Worm (Caenorhabditis elegans) whole organism, L3 larva: ENCODE results near the gene T09F3.5.

Experiments used
- ama-1 ChIP-seq: fragments of 150-350 bp; optimal IDR thresholded peaks from 2 replicates; lab custom pipeline; 2018
- egl-27 ChIP-seq: sonication (generic microtip); optimal IDR thresholded peaks from 4 replicates; lab custom pipeline; 2017; ENCODE audit warnings: missing biosample characterization, missing genetic modification reagents, missing genetic modification characterization
- egl-5 ChIP-seq: fragments of 150-350 bp; optimal IDR thresholded peaks from 2 replicates; lab custom pipeline; 2017; ENCODE audit warnings: missing biosample characterization, missing genetic modification reagents, missing genetic modification characterization, inconsistent platforms
- fkh-2 ChIP-seq: fragments of 150-350 bp; optimal IDR thresholded peaks from 2 replicates; lab custom pipeline; 2014; ENCODE audit warnings: missing biosample characterization, missing genetic modification reagents, missing genetic modification characterization
- jun-1 ChIP-seq: fragments of 150-350 bp; optimal IDR thresholded peaks from 2 replicates; lab custom pipeline; 2014; ENCODE audit warnings: missing biosample characterization, missing genetic modification reagents, missing genetic modification characterization
- nhr-12 ChIP-seq: fragments of 150-350 bp; optimal IDR thresholded peaks from 2 replicates; lab custom pipeline; 2014; ENCODE audit warnings: missing biosample characterization, missing genetic modification characterization
- nhr-25 ChIP-seq: sonication (generic microtip); optimal IDR thresholded peaks from 2 replicates; lab custom pipeline; 2017; ENCODE audit warnings: missing biosample characterization, missing genetic modification characterization
- nhr-28 ChIP-seq: fragments of 150-350 bp; optimal IDR thresholded peaks from 2 replicates; lab custom pipeline; 2014; ENCODE audit warnings: missing biosample characterization, missing genetic modification characterization
- nhr-67 ChIP-seq: fragments of 150-350 bp; optimal IDR thresholded peaks from 2 replicates; lab custom pipeline; 2014; ENCODE audit warnings: missing biosample characterization, missing genetic modification characterization
- pha-4 ChIP-seq: fragments of 150-350 bp; optimal IDR thresholded peaks from 2 replicates; lab custom pipeline; 2014; ENCODE audit warnings: missing biosample characterization, missing genetic modification reagents, missing genetic modification characterization
- pqm-1 ChIP-seq: fragments of 150-350 bp; optimal IDR thresholded peaks from 2 replicates; lab custom pipeline; 2017; ENCODE audit warnings: missing biosample characterization, missing genetic modification characterization, inconsistent platforms
- ztf-11 ChIP-seq: fragments of 150-350 bp; optimal IDR thresholded peaks from 2 replicates; lab custom pipeline; 2014; ENCODE audit warnings: missing biosample characterization, missing genetic modification characterization
- ztf-4 ChIP-seq: fragments of 150-350 bp; optimal IDR thresholded peaks from 2 replicates; lab custom pipeline; 2014; ENCODE audit warnings: missing biosample characterization, missing genetic modification characterization

DNA sequence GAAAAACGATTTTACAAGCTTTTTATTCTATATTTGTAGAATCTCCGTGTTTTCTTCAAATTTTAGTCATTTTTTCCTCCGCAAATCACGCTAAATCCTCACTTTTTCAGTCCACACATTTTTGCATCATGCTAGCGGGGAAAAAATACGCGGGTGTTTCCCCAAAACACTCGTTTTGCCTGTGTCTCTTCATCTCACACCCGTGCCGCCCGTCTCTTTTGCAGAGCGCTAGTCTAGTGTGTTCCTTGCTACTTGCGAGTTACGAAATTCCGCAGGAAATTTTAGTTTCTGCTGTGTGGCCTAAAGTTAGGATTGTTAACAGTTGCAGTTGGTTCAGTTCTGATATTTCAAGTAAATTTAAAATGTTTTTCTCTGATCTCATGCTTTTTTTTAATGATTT is 49.1 kb downstream of the T09F3.5 start:
- TF ChIP-seq fkh-2 (no peak), ama-1 (peak; percentile 1), jun-1 (tag; lab: Kevin White, UChicago) (no peak), nhr-28 (tag; lab: Kevin White, UChicago) (no peak), pqm-1 (tag; lab: Kevin White, UChicago) (no peak), ztf-4 (tag; lab: Kevin White, UChicago) (no peak), nhr-12 (tag; lab: Kevin White, UChicago) (no peak), pha-4 (tag; lab: Kevin White, UChicago) (no peak), nhr-67 (no peak), ztf-11 (tag; lab: Kevin White, UChicago) (no peak), nhr-25 (tag; lab: Kevin White, UChicago) (peak; percentile 27), egl-5 (tag; lab: Kevin White, UChicago) (no peak), egl-27 (tag; lab: Kevin White, UChicago) (no peak)
